Worm (Caenorhabditis elegans) whole organism, midembryonic: Measurements from ENCODE around the gene ugt-4.

ENCODE experiments used
- T22C8.4 ChIP-seq: fragments of 200-800 bp; sonication (Bioruptor generic); IDR thresholded peaks from 2 replicates; pipeline ENCODE4 v1.3.6; 2022; ENCODE audit warnings: missing genetic modification characterization, missing compliant biosample characterization
- cog-1 ChIP-seq: sonication (generic microtip); optimal IDR thresholded peaks from 2 replicates; lab custom pipeline; 2016; ENCODE audit warnings: missing genetic modification characterization, missing compliant biosample characterization
- flt-1 ChIP-seq: fragments of 200-800 bp; sonication (Bioruptor generic); IDR thresholded peaks from 2 replicates; pipeline ENCODE4 v1.3.6; 2022; ENCODE audit warnings: missing genetic modification characterization, missing compliant biosample characterization
- klf-2 ChIP-seq: fragments of 200-800 bp; sonication (Bioruptor generic); conservative IDR thresholded peaks from 2 replicates; pipeline ENCODE4 v1.3.6; 2022; ENCODE audit warnings: missing genetic modification reagents, missing genetic modification characterization, missing compliant biosample characterization
- med-1 ChIP-seq: sonication (generic microtip); optimal IDR thresholded peaks from 2 replicates; lab custom pipeline; 2017; ENCODE audit warnings: missing genetic modification characterization, mild to moderate bottlenecking, missing compliant biosample characterization, antibody characterized with exemption, missing genetic modification reagents; ENCODE audit not compliant: insufficient read depth
- ref-1 ChIP-seq: fragments of 200-800 bp; sonication (Bioruptor generic); conservative IDR thresholded peaks from 2 replicates; pipeline ENCODE4 v1.3.6; 2022; ENCODE audit warnings: missing genetic modification reagents, missing genetic modification characterization, missing compliant biosample characterization
- tab-1 ChIP-seq: fragments of 200-800 bp; sonication (Bioruptor generic); IDR thresholded peaks from 2 replicates; pipeline ENCODE4 v1.3.6; 2022; ENCODE audit warnings: missing genetic modification characterization, missing compliant biosample characterization
- ztf-23 ChIP-seq: fragments of 200-800 bp; sonication (Bioruptor generic); IDR thresholded peaks from 2 replicates; pipeline ENCODE4 v1.3.6; 2022; ENCODE audit warnings: missing genetic modification reagents, missing genetic modification characterization, missing compliant biosample characterization
- ztf-29 ChIP-seq: fragments of 200-800 bp; sonication (Bioruptor generic); IDR thresholded peaks from 2 replicates; pipeline ENCODE4 v1.3.6; 2022; ENCODE audit warnings: missing genetic modification reagents, missing genetic modification characterization, missing compliant biosample characterization

ce11 chrV:12773852-12774251 lies 21.3 kb downstream of the ugt-4 start:
- TF ChIP-seq flt-1 (GFP tag; lab: Robert Waterston, UW) (no peak), klf-2 (GFP tag; lab: Robert Waterston, UW) (no peak), tab-1 (GFP tag; lab: Robert Waterston, UW) (no peak), ref-1 (GFP tag; lab: Robert Waterston, UW) (no peak), T22C8.4 (GFP tag; lab: Robert Waterston, UW) (no peak), cog-1 (no peak), ztf-29 (no peak), ztf-23 (GFP tag; lab: Robert Waterston, UW) (no peak), med-1 (GFP tag; lab: Kevin White, UChicago) (no peak)
